Fruit fly (Drosophila melanogaster) whole organism, wandering third instar larva: ENCODE measurements around the gene Dcps.
A peak's percentile ranks its signal among the peaks of the same experiment; 100 is the strongest.

ENCODE experiments used
- CG32264 ChIP-seq: fragments of 200-800 bp; sonication (Bioruptor generic); optimal IDR thresholded peaks from 2 replicates; lab custom pipeline; 2016; ENCODE audit warnings: missing biosample characterization, missing genetic modification characterization
- CrebA ChIP-seq: fragments of 200-800 bp; sonication (Bioruptor generic); optimal IDR thresholded peaks from 2 replicates; lab custom pipeline; 2016; ENCODE audit warnings: missing biosample characterization, mild to moderate bottlenecking, missing genetic modification characterization, borderline replicate concordance
- Myc ChIP-seq: fragments of >200 bp; optimal IDR thresholded peaks from 2 replicates; lab custom pipeline; 2017
- OdsH ChIP-seq: fragments of 200-800 bp; sonication (Bioruptor generic); optimal IDR thresholded peaks from 2 replicates; lab custom pipeline; 2016; ENCODE audit warnings: missing biosample characterization, mild to moderate bottlenecking, missing genetic modification characterization
- dsf ChIP-seq: sonication (Bioruptor generic); optimal IDR thresholded peaks from 2 replicates; lab custom pipeline; 2016; ENCODE audit warnings: missing biosample characterization, missing genetic modification characterization, borderline replicate concordance
- foxo ChIP-seq, 2 experiments: fragments of 200-800 bp; sonication (Bioruptor generic); optimal IDR thresholded peaks; 2 replicates in 1 of 2; 3 replicates in 1 of 2; lab custom pipeline; 2016 to 2017; ENCODE audit warnings: missing biosample characterization in 2 of 2, missing genetic modification characterization in 2 of 2
- fru ChIP-seq: fragments of 200-800 bp; sonication (Bioruptor generic); optimal IDR thresholded peaks from 3 replicates; lab custom pipeline; 2016; ENCODE audit warnings: missing biosample characterization, mild to moderate bottlenecking, missing genetic modification characterization
- jim ChIP-seq: fragments of 175-275, 200-325 bp; sonication (Bioruptor generic); optimal IDR thresholded peaks from 2 replicates; lab custom pipeline; 2016; ENCODE audit warnings: missing biosample characterization, mild to moderate bottlenecking, missing genetic modification characterization
- pan ChIP-seq: fragments of >200 bp; optimal IDR thresholded peaks from 2 replicates; lab custom pipeline; 2017
- psq ChIP-seq: fragments of 200-800 bp; sonication (Bioruptor generic); optimal IDR thresholded peaks from 3 replicates; lab custom pipeline; 2017; ENCODE audit warnings: missing biosample characterization, mild to moderate bottlenecking, missing genetic modification characterization, moderate library complexity
- woc ChIP-seq: sonication (Bioruptor generic); optimal IDR thresholded peaks from 2 replicates; lab custom pipeline; 2016; ENCODE audit warnings: missing biosample characterization, mild to moderate bottlenecking, missing genetic modification characterization

dm6 chr3R:5704982-5705381 is 49.6 kb downstream of the Dcps start:
- TF ChIP-seq dsf (GFP tag; lab: Kevin White, UChicago) (no peak), CrebA (GFP tag; lab: Kevin White, UChicago) (no peak), foxo (GFP tag; optimal IDR thresholded peaks at IDR 0.05; lab: Kevin White, UChicago) (no peak), Myc (lab: Kevin White, UChicago) (peak; percentile 46), CG32264 (GFP tag; lab: Kevin White, UChicago) (no peak), jim (GFP tag; lab: Kevin White, UChicago) (no peak), fru (GFP tag; lab: Kevin White, UChicago) (no peak), psq (no peak), pan (lab: Kevin White, UChicago) (no peak), woc (no peak), OdsH (no peak)
